Worm (Caenorhabditis elegans) whole organism, L4 larva: ENCODE measurements around the gene wbp-2.

Experiments used
- F26F4.8 ChIP-seq: fragments of 200-800 bp; sonication (Bioruptor generic); conservative IDR thresholded peaks from 2 replicates; pipeline ENCODE4 v1.3.6; 2022; ENCODE audit warnings: missing genetic modification characterization, missing compliant biosample characterization
- F44E2.7 ChIP-seq: fragments of 200-800 bp; sonication (Bioruptor generic); IDR thresholded peaks from 2 replicates; pipeline ENCODE4 v2.1.2; 2022; ENCODE audit warnings: missing genetic modification characterization, missing compliant biosample characterization
- R02D3.7 ChIP-seq: fragments of 150-350 bp; sonication (generic microtip); optimal IDR thresholded peaks from 3 replicates; lab custom pipeline; 2014; ENCODE audit warnings: missing biosample characterization, missing genetic modification characterization
- T26A8.4 ChIP-seq: fragments of 200-800 bp; sonication (Bioruptor generic); IDR thresholded peaks from 2 replicates; pipeline ENCODE4 v1.3.6; 2022; ENCODE audit warnings: missing genetic modification characterization, missing compliant biosample characterization
- Y75B8A.6 ChIP-seq: fragments of 200-800 bp; sonication (Bioruptor generic); IDR thresholded peaks from 2 replicates; pipeline ENCODE4 v1.3.6; 2022; ENCODE audit warnings: missing genetic modification reagents, missing genetic modification characterization, missing compliant biosample characterization
- ZK337.2 ChIP-seq: fragments of 200-800 bp; sonication (Bioruptor generic); IDR thresholded peaks from 2 replicates; pipeline ENCODE4 v1.3.6; 2022; ENCODE audit warnings: missing genetic modification reagents, missing genetic modification characterization, missing compliant biosample characterization
- ZK546.5 ChIP-seq, 2 experiments: sonication (generic microtip); optimal IDR thresholded peaks; 2 replicates each; lab custom pipeline; 2017; ENCODE audit warnings: missing biosample characterization in 2 of 2, missing genetic modification characterization in 2 of 2
- aha-1 ChIP-seq: fragments of 150-350 bp; peaks from one replicate; lab custom pipeline; 2014; ENCODE audit warnings: missing biosample characterization, missing genetic modification characterization
- aly-2 ChIP-seq: sonication (generic microtip); optimal IDR thresholded peaks from 2 replicates; lab custom pipeline; 2018; ENCODE audit warnings: missing biosample characterization, missing genetic modification characterization
- attf-4 ChIP-seq: sonication (generic microtip); optimal IDR thresholded peaks from 3 replicates; lab custom pipeline; 2017; ENCODE audit warnings: missing biosample characterization, missing genetic modification characterization
- ceh-44 ChIP-seq: fragments of 200-800 bp; sonication (Bioruptor generic); IDR thresholded peaks from 2 replicates; pipeline ENCODE4 v1.3.6; 2022; ENCODE audit warnings: missing genetic modification reagents, missing genetic modification characterization, missing compliant biosample characterization
- ces-1 ChIP-seq: fragments of 150-350 bp; sonication (generic microtip); optimal IDR thresholded peaks from 4 replicates; lab custom pipeline; 2014; ENCODE audit warnings: missing biosample characterization, missing genetic modification reagents, missing genetic modification characterization
- cey-2 ChIP-seq: sonication (generic microtip); optimal IDR thresholded peaks from 3 replicates; lab custom pipeline; 2017; ENCODE audit warnings: missing genetic modification characterization, mild to moderate bottlenecking, missing compliant biosample characterization, antibody characterized with exemption, borderline replicate concordance; ENCODE audit not compliant: insufficient read depth
- daf-19 ChIP-seq: fragments of 200-800 bp; sonication (Bioruptor generic); conservative IDR thresholded peaks from 2 replicates; pipeline ENCODE4 v1.3.6; 2022; ENCODE audit warnings: missing genetic modification characterization, missing compliant biosample characterization
- dmd-9 ChIP-seq: fragments of 200-800 bp; sonication (Bioruptor generic); IDR thresholded peaks from 2 replicates; pipeline ENCODE4 v1.3.6; 2022; ENCODE audit warnings: missing genetic modification reagents, missing genetic modification characterization, missing compliant biosample characterization
- duxl-1 ChIP-seq: sonication (generic microtip); optimal IDR thresholded peaks from 2 replicates; lab custom pipeline; 2016; ENCODE audit warnings: mild to moderate bottlenecking, missing genetic modification characterization, moderate library complexity, missing compliant biosample characterization; ENCODE audit not compliant: poor library complexity
- gei-8 ChIP-seq: fragments of 200-800 bp; sonication (Bioruptor generic); optimal IDR thresholded peaks from 2 replicates; lab custom pipeline; 2018; ENCODE audit warnings: mild to moderate bottlenecking, missing genetic modification characterization, missing compliant biosample characterization
- hif-1 ChIP-seq, 2 experiments: sonication (generic microtip); optimal IDR thresholded peaks; 2 replicates each; lab custom pipeline; 2016 to 2017; ENCODE audit warnings: missing compliant biosample characterization in 2 of 2, missing genetic modification characterization in 2 of 2, missing genetic modification reagents in 2 of 2, missing genotype in 2 of 2, mild to moderate bottlenecking in 1 of 2
- hmg-1.1 ChIP-seq: fragments of 200-800 bp; sonication (Bioruptor generic); IDR thresholded peaks from 2 replicates; pipeline ENCODE4 v1.3.6; 2022; ENCODE audit warnings: missing genetic modification reagents, missing genetic modification characterization, missing compliant biosample characterization
- jun-1 ChIP-seq: fragments of 150-350 bp; optimal IDR thresholded peaks from 2 replicates; lab custom pipeline; 2014; ENCODE audit warnings: missing biosample characterization, missing genetic modification reagents, missing genetic modification characterization
- lin-1 ChIP-seq: fragments of 200-800 bp; sonication (Bioruptor generic); IDR thresholded peaks from 2 replicates; pipeline ENCODE4 v1.3.6; 2022; ENCODE audit warnings: missing genetic modification reagents, missing genetic modification characterization, missing compliant biosample characterization
- lin-38 ChIP-seq: fragments of 200-800 bp; sonication (Bioruptor generic); IDR thresholded peaks from 2 replicates; pipeline ENCODE4 v1.3.6; 2022; ENCODE audit warnings: missing genetic modification reagents, missing genetic modification characterization, missing compliant biosample characterization
- lin-39 ChIP-seq: fragments of 150-350 bp; optimal IDR thresholded peaks from 2 replicates; lab custom pipeline; 2014; ENCODE audit warnings: missing biosample characterization, missing genetic modification reagents, missing genetic modification characterization
- lir-3 ChIP-seq: sonication (generic microtip); optimal IDR thresholded peaks from 2 replicates; lab custom pipeline; 2016; ENCODE audit warnings: mild to moderate bottlenecking, missing genetic modification characterization, missing compliant biosample characterization
- lsy-2 ChIP-seq, 2 experiments: fragments of 150-350 bp in 1 of 2; sonication (generic microtip) in 1 of 2; optimal IDR thresholded peaks; 2 replicates each; lab custom pipeline; 2014 to 2017; ENCODE audit warnings: missing biosample characterization in 2 of 2, missing genetic modification characterization in 2 of 2
- madf-9 ChIP-seq: fragments of 200-800 bp; sonication (Bioruptor generic); conservative IDR thresholded peaks from 2 replicates; pipeline ENCODE4 v1.3.6; 2022; ENCODE audit warnings: missing genetic modification reagents, missing genetic modification characterization, missing compliant biosample characterization
- mep-1 ChIP-seq: fragments of 150-350 bp; sonication (generic microtip); optimal IDR thresholded peaks from 3 replicates; lab custom pipeline; 2014; ENCODE audit warnings: missing biosample characterization, missing genetic modification characterization
- mes-2 ChIP-seq: sonication (generic microtip); optimal IDR thresholded peaks from 2 replicates; lab custom pipeline; 2016; ENCODE audit warnings: missing genotype, mild to moderate bottlenecking, missing genetic modification characterization, missing compliant biosample characterization; ENCODE audit not compliant: poor library complexity, severe bottlenecking
- mxl-2 ChIP-seq: fragments of 200-800 bp; sonication (Bioruptor generic); conservative IDR thresholded peaks from 2 replicates; pipeline ENCODE4 v1.3.6; 2022; ENCODE audit warnings: missing genetic modification reagents, missing genetic modification characterization, missing compliant biosample characterization
- nhr-11 ChIP-seq: fragments of 150-350 bp; optimal IDR thresholded peaks from 2 replicates; lab custom pipeline; 2014; ENCODE audit warnings: missing biosample characterization, missing genetic modification characterization
- nhr-111 ChIP-seq: fragments of 200-800 bp; sonication (Bioruptor generic); optimal IDR thresholded peaks from 2 replicates; lab custom pipeline; 2018; ENCODE audit warnings: mild to moderate bottlenecking, missing genetic modification characterization, missing compliant biosample characterization
- nhr-25 ChIP-seq: sonication (generic microtip); optimal IDR thresholded peaks from 2 replicates; lab custom pipeline; 2017; ENCODE audit warnings: missing genetic modification characterization, mild to moderate bottlenecking, missing compliant biosample characterization, antibody characterized with exemption, moderate library complexity, borderline replicate concordance; ENCODE audit not compliant: insufficient read depth
- nhr-28 ChIP-seq: fragments of 150-350 bp; optimal IDR thresholded peaks from 2 replicates; lab custom pipeline; 2014; ENCODE audit warnings: missing biosample characterization, missing genetic modification characterization
- nhr-42 ChIP-seq: fragments of 200-800 bp; sonication (Bioruptor generic); IDR thresholded peaks from 2 replicates; pipeline ENCODE4 v1.3.6; 2022; ENCODE audit warnings: missing genetic modification characterization, missing compliant biosample characterization
- nhr-76 ChIP-seq: fragments of 150-350 bp; optimal IDR thresholded peaks from 2 replicates; lab custom pipeline; 2014; ENCODE audit warnings: missing biosample characterization, missing genetic modification characterization
- nhr-77 ChIP-seq: fragments of 150-350 bp; optimal IDR thresholded peaks from 2 replicates; lab custom pipeline; 2014; ENCODE audit warnings: missing biosample characterization, missing genetic modification characterization
- pha-4 ChIP-seq, 2 experiments: fragments of 150-350 bp in 1 of 2; fragments of 200-800 bp in 1 of 2; sonication (Bioruptor generic) in 1 of 2; IDR thresholded peaks in 1 of 2; optimal IDR thresholded peaks in 1 of 2; 2 replicates each; pipeline versions ENCODE4 v1.3.6 to Lab custom; 2014 to 2022; ENCODE audit warnings: missing genetic modification characterization in 2 of 2, missing genetic modification reagents in 2 of 2, missing biosample characterization in 1 of 2, missing compliant biosample characterization in 1 of 2
- php-3 ChIP-seq: fragments of 200-800 bp; sonication (Bioruptor generic); IDR thresholded peaks from 2 replicates; pipeline ENCODE4 v1.3.6; 2022; ENCODE audit warnings: missing genetic modification reagents, missing genetic modification characterization, missing compliant biosample characterization
- pqm-1 ChIP-seq: sonication (generic microtip); optimal IDR thresholded peaks from 2 replicates; lab custom pipeline; 2017; ENCODE audit warnings: missing biosample characterization, missing genetic modification characterization
- rbr-2 ChIP-seq: sonication (generic microtip); optimal IDR thresholded peaks from 2 replicates; lab custom pipeline; 2016; ENCODE audit warnings: missing genotype, missing genetic modification characterization, missing compliant biosample characterization
- saeg-2 ChIP-seq: fragments of 200-800 bp; sonication (Bioruptor generic); IDR thresholded peaks from 2 replicates; pipeline ENCODE4 v1.3.6; 2022; ENCODE audit warnings: missing genetic modification reagents, missing genetic modification characterization, missing compliant biosample characterization
- sdz-12 ChIP-seq: fragments of 200-800 bp; sonication (Bioruptor generic); optimal IDR thresholded peaks from 2 replicates; lab custom pipeline; 2018; ENCODE audit warnings: mild to moderate bottlenecking, missing genetic modification characterization, missing compliant biosample characterization
- snpc-4 ChIP-seq: fragments of 150-350 bp; optimal IDR thresholded peaks from 2 replicates; lab custom pipeline; 2014; ENCODE audit warnings: missing biosample characterization, missing genetic modification characterization
- spr-1 ChIP-seq: sonication (generic microtip); optimal IDR thresholded peaks from 2 replicates; lab custom pipeline; 2016; ENCODE audit warnings: mild to moderate bottlenecking, missing genetic modification characterization, missing compliant biosample characterization
- tra-1 ChIP-seq: fragments of 200-800 bp; sonication (Bioruptor generic); IDR thresholded peaks from 2 replicates; pipeline ENCODE4 v1.3.6; 2022; ENCODE audit warnings: missing genetic modification reagents, missing genetic modification characterization, missing compliant biosample characterization
- unc-130 ChIP-seq: sonication (generic microtip); optimal IDR thresholded peaks from 2 replicates; lab custom pipeline; 2016; ENCODE audit warnings: missing genetic modification reagents, missing genetic modification characterization, missing compliant biosample characterization
- unc-39 ChIP-seq: sonication (generic microtip); optimal IDR thresholded peaks from 2 replicates; lab custom pipeline; 2017; ENCODE audit warnings: missing biosample characterization, missing genetic modification characterization
- vab-7 ChIP-seq: fragments of 200-800 bp; sonication (Bioruptor generic); IDR thresholded peaks from 2 replicates; pipeline ENCODE4 v1.3.6; 2022; ENCODE audit warnings: missing genetic modification reagents, missing genetic modification characterization, missing compliant biosample characterization
- zag-1 ChIP-seq: fragments of 150-350 bp; optimal IDR thresholded peaks from 2 replicates; lab custom pipeline; 2014; ENCODE audit warnings: missing biosample characterization, missing genetic modification characterization
- zfp-3 ChIP-seq: fragments of 200-800 bp; sonication (Bioruptor generic); conservative IDR thresholded peaks from 2 replicates; pipeline ENCODE4 v1.3.6; 2022; ENCODE audit warnings: missing genetic modification reagents, missing genetic modification characterization, missing compliant biosample characterization
- zip-11 ChIP-seq: fragments of 200-800 bp; sonication (Bioruptor generic); IDR thresholded peaks from 2 replicates; pipeline ENCODE4 v1.3.6; 2022; ENCODE audit warnings: missing genetic modification characterization, missing compliant biosample characterization
- ztf-11 ChIP-seq: fragments of 150-350 bp; optimal IDR thresholded peaks from 2 replicates; lab custom pipeline; 2014; ENCODE audit warnings: missing biosample characterization, missing genetic modification characterization

Gene wbp-2

DNA sequence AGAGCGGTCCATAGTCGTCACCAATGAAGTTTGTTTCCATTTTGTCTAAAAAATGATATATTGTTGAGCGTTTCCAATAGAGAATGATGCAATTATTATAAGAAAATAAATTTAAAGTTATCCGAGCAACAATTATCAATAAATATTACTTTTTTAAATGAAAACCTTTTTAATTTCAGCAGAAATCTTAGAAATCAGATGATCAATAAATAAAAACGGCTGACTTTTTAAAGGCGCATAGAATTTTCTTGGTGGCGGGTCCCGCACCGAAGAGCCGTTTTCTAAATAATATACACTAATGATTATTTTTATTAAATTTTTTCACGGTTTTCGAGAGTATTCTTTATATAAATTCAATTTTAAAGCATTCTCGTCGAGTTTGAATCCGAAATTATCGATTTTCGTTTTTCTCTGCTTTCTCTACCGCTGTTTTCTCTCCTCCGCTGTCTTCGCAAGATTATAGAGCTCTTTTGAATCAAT lies 6.7 kb upstream of the wbp-2 start, which contains the start of gene rab-39 (continued):
- no peak for TF ChIP-seq lin-39 (tag; lab: Kevin White, UChicago)
- no peak for TF ChIP-seq ceh-44
- peak; percentile 16 for TF ChIP-seq rbr-2
- no peak for TF ChIP-seq snpc-4 (tag; lab: Kevin White, UChicago)
- no peak for TF ChIP-seq cey-2
- no peak for TF ChIP-seq zag-1 (tag; lab: Kevin White, UChicago)
- TF ChIP-seq gei-8 (GFP tag; lab: Kevin White, UChicago): no peak
- TF ChIP-seq tra-1 (GFP tag; lab: Robert Waterston, UW): no peak
- TF ChIP-seq aly-2 (tag; lab: Kevin White, UChicago): no peak
- no peak for TF ChIP-seq vab-7 (GFP tag; lab: Robert Waterston, UW)
- TF ChIP-seq zip-11 (GFP tag; lab: Robert Waterston, UW): no peak
- no peak for TF ChIP-seq nhr-111 (GFP tag; lab: Kevin White, UChicago)
- TF ChIP-seq F44E2.7 (GFP tag; lab: Robert Waterston, UW): no peak
- no peak for TF ChIP-seq R02D3.7 (tag; lab: Kevin White, UChicago)
- no peak for TF ChIP-seq nhr-11
- TF ChIP-seq lir-3: no peak
- no peak for TF ChIP-seq nhr-42 (GFP tag; lab: Robert Waterston, UW)
- no peak for TF ChIP-seq zfp-3 (GFP tag; lab: Robert Waterston, UW)
- peak in 1 of 2 experiments; percentile 27 for TF ChIP-seq hif-1 (tag; optimal IDR thresholded peaks at IDR 0.05; lab: Kevin White, UChicago)
- no peak for TF ChIP-seq daf-19 (GFP tag; lab: Robert Waterston, UW)
- peak in 1 of 2 experiments; percentile 69 for TF ChIP-seq lsy-2 (tag; optimal IDR thresholded peaks at IDR 0.05; lab: Kevin White, UChicago)
- TF ChIP-seq madf-9 (GFP tag; lab: Robert Waterston, UW): no peak
- TF ChIP-seq mxl-2 (GFP tag; lab: Robert Waterston, UW): no peak
- no peak for TF ChIP-seq unc-39
- TF ChIP-seq mep-1 (tag; lab: Kevin White, UChicago): peak; percentile 32
- no peak for TF ChIP-seq nhr-28 (tag; lab: Kevin White, UChicago)
- no peak for TF ChIP-seq duxl-1
- no peak for TF ChIP-seq nhr-76
- no peak for TF ChIP-seq jun-1 (tag; lab: Kevin White, UChicago)
- TF ChIP-seq saeg-2: no peak
- no peak for TF ChIP-seq Y75B8A.6 (GFP tag; lab: Robert Waterston, UW)
- TF ChIP-seq T26A8.4 (GFP tag; lab: Robert Waterston, UW): no peak
- TF ChIP-seq php-3: no peak
- TF ChIP-seq mes-2 (tag; lab: Kevin White, UChicago): peak; percentile 57
- TF ChIP-seq ztf-11 (tag; lab: Kevin White, UChicago): no peak
- no peak for TF ChIP-seq lin-1 (GFP tag; lab: Robert Waterston, UW)

- no peak for TF ChIP-seq nhr-25 (tag; lab: Kevin White, UChicago)
- TF ChIP-seq pha-4 (GFP tag; IDR thresholded peaks at IDR 0.05; lab: Robert Waterston, UW): no peak
- TF ChIP-seq pha-4 (tag; optimal IDR thresholded peaks at IDR 0.05; lab: Kevin White, UChicago): no peak
- no peak for TF ChIP-seq sdz-12 (GFP tag; lab: Kevin White, UChicago)
- no peak for TF ChIP-seq lin-38 (GFP tag; lab: Robert Waterston, UW)
- TF ChIP-seq nhr-77 (tag; lab: Kevin White, UChicago): no peak
- no peak for TF ChIP-seq T26A8.4 (GFP tag; lab: Robert Waterston, UW)
- no peak for TF ChIP-seq attf-4 (tag; lab: Kevin White, UChicago)
- no peak for TF ChIP-seq hmg-1.1 (GFP tag; lab: Robert Waterston, UW)
- no peak for TF ChIP-seq unc-130 (GFP tag; lab: Kevin White, UChicago)
- TF ChIP-seq ZK546.5 (tag; optimal IDR thresholded peaks at IDR 0.05; lab: Kevin White, UChicago): no peak
- TF ChIP-seq spr-1 (tag; lab: Kevin White, UChicago): no peak
- no peak for TF ChIP-seq nhr-42 (GFP tag; lab: Robert Waterston, UW)
- no peak for TF ChIP-seq ZK337.2 (GFP tag; lab: Robert Waterston, UW)
- no peak for TF ChIP-seq ces-1
- no peak for TF ChIP-seq dmd-9 (GFP tag; lab: Robert Waterston, UW)
- no peak for TF ChIP-seq F26F4.8 (GFP tag; lab: Robert Waterston, UW)
- TF ChIP-seq mep-1 (tag; lab: Kevin White, UChicago): no peak
- no peak for TF ChIP-seq aha-1
- no peak for TF ChIP-seq pqm-1 (tag; lab: Kevin White, UChicago)
These were observed 5.9 kb upstream of the wbp-2 start, which contains the start of gene egli-1 for ce11 chrII:9323660-9324059. Gene egli-1 (plus strand): TSS chrII:9323960.
